Worm (Caenorhabditis elegans): Measurements from ENCODE around the gene F09B12.3.

ce11 chrX:15083795-15084194 is 14.0 kb downstream of the F09B12.3 start, which contains the start of gene H40L08.1:
- TF ChIP-seq ama-1 (optimal IDR thresholded peaks at IDR 0.05) (no peak), F13C5.2 (tag; optimal IDR thresholded peaks at IDR 0.05) (no peak), tbx-37 (GFP tag; conservative IDR thresholded peaks at IDR 0.05) (0 out of 2 replicates have a peak, but pooled peaks have one; percentile 13), flt-1 (GFP tag; IDR thresholded peaks at IDR 0.05) (no peak), sea-1 (GFP tag; conservative IDR thresholded peaks at IDR 0.05) (no peak), B0310.2 (tag; optimal IDR thresholded peaks at IDR 0.05) (no peak), pes-1 (GFP tag; IDR thresholded peaks at IDR 0.05) (no peak), ceh-13 (GFP tag; optimal IDR thresholded peaks at IDR 0.05) (no peak), hnd-1 (tag; optimal IDR thresholded peaks at IDR 0.05) (no peak), tbx-11 (GFP tag; IDR thresholded peaks at IDR 0.05) (no peak), scrt-1 (GFP tag; IDR thresholded peaks at IDR 0.05) (no peak), aly-1 (tag; optimal IDR thresholded peaks at IDR 0.05) (no peak)
